Fruit fly (Drosophila melanogaster) whole organism, embryonic: ENCODE measurements around the gene CG9452.

Experiments used
- Abd-B ChIP-seq: fragments of 200-800 bp; sonication (Bioruptor generic); optimal IDR thresholded peaks from 2 replicates; lab custom pipeline; 2018; ENCODE audit warnings: missing biosample characterization, mild to moderate bottlenecking, missing genetic modification characterization, moderate library complexity
- Atf3 ChIP-seq: fragments of 200-800 bp; sonication (Bioruptor generic); optimal IDR thresholded peaks from 3 replicates; lab custom pipeline; 2016; ENCODE audit warnings: missing biosample characterization, missing genetic modification characterization
- CG11695 ChIP-seq: fragments of 200-800 bp; sonication (Bioruptor generic); IDR thresholded peaks from 3 replicates; pipeline ENCODE4 v1.3.6; 2022; ENCODE audit warnings: missing biosample characterization, missing genetic modification characterization
- CG12071 ChIP-seq: fragments of 200-800 bp; sonication (Bioruptor generic); optimal IDR thresholded peaks from 3 replicates; lab custom pipeline; 2018; ENCODE audit warnings: missing biosample characterization, mild to moderate bottlenecking, missing genetic modification characterization
- CG14667 ChIP-seq: fragments of 200-800 bp; sonication (Bioruptor generic); IDR thresholded peaks from 2 replicates; pipeline ENCODE4 v1.3.6; 2022; ENCODE audit warnings: missing biosample characterization, missing genetic modification characterization
- CG16779 ChIP-seq: fragments of 200-800 bp; sonication (Bioruptor generic); IDR thresholded peaks from 2 replicates; pipeline ENCODE4 v1.3.6; 2022; ENCODE audit warnings: missing biosample characterization, missing genetic modification characterization
- CG18764 ChIP-seq: fragments of 200-800 bp; sonication (Bioruptor generic); optimal IDR thresholded peaks from 3 replicates; lab custom pipeline; 2016; ENCODE audit warnings: missing biosample characterization, missing genetic modification characterization
- CG2116 ChIP-seq: fragments of 200-800 bp; sonication (Bioruptor generic); optimal IDR thresholded peaks from 3 replicates; lab custom pipeline; 2018; ENCODE audit warnings: missing biosample characterization, mild to moderate bottlenecking, missing genetic modification characterization
- CG3163 ChIP-seq: fragments of 200-800 bp; sonication (Bioruptor generic); optimal IDR thresholded peaks from 3 replicates; lab custom pipeline; 2016; ENCODE audit warnings: missing biosample characterization, missing genetic modification characterization
- CG32772 ChIP-seq: fragments of 200-800 bp; sonication (Bioruptor generic); IDR thresholded peaks from 2 replicates; pipeline ENCODE4 v1.3.6; 2022; ENCODE audit warnings: missing biosample characterization, missing genetic modification characterization
- CG4404 ChIP-seq: fragments of 200-800 bp; sonication (Bioruptor generic); IDR thresholded peaks from 2 replicates; pipeline ENCODE4 v1.3.6; 2022; ENCODE audit warnings: missing biosample characterization, missing genetic modification characterization
- CG4854 ChIP-seq: fragments of 200-800 bp; sonication (Bioruptor generic); optimal IDR thresholded peaks from 2 replicates; lab custom pipeline; 2016; ENCODE audit warnings: missing biosample characterization, missing genetic modification characterization, inconsistent platforms
- CG6654 ChIP-seq: fragments of 200-800 bp; sonication (Bioruptor generic); optimal IDR thresholded peaks from 2 replicates; lab custom pipeline; 2017; ENCODE audit warnings: missing biosample characterization, mild to moderate bottlenecking, missing genetic modification characterization
- CG8089 ChIP-seq: fragments of 200-800 bp; sonication (Bioruptor generic); optimal IDR thresholded peaks from 3 replicates; lab custom pipeline; 2016; ENCODE audit warnings: missing biosample characterization, missing genetic modification characterization
- CG8359 ChIP-seq: fragments of 200-800 bp; sonication (Bioruptor generic); optimal IDR thresholded peaks from 2 replicates; lab custom pipeline; 2017; ENCODE audit warnings: missing biosample characterization, mild to moderate bottlenecking, missing genetic modification characterization, borderline replicate concordance
- CG9727 ChIP-seq: fragments of 200-800 bp; sonication (Bioruptor generic); optimal IDR thresholded peaks from 3 replicates; lab custom pipeline; 2017; ENCODE audit warnings: missing biosample characterization, mild to moderate bottlenecking, missing genetic modification characterization
- H15 ChIP-seq: fragments of 200-800 bp; sonication (Bioruptor generic); IDR thresholded peaks from 3 replicates; pipeline ENCODE4 v1.3.6; 2022; ENCODE audit warnings: missing biosample characterization, missing genetic modification characterization
- Med ChIP-seq: fragments of 200-800 bp; sonication (Bioruptor generic); peaks from one replicate; lab custom pipeline; 2016; ENCODE audit warnings: missing biosample characterization, missing genetic modification characterization, mild to moderate bottlenecking, inconsistent platforms, moderate library complexity
- Meics ChIP-seq: fragments of 200-800 bp; sonication (Bioruptor generic); optimal IDR thresholded peaks from 2 replicates; lab custom pipeline; 2017; ENCODE audit warnings: missing biosample characterization, mild to moderate bottlenecking, missing genetic modification characterization
- Sry-δ ChIP-seq: fragments of 200-800 bp; sonication (Bioruptor generic); optimal IDR thresholded peaks from 2 replicates; lab custom pipeline; 2016; ENCODE audit warnings: missing biosample characterization, missing genetic modification characterization
- Tbp ChIP-seq: fragments of >200 bp; optimal IDR thresholded peaks from 2 replicates; lab custom pipeline; 2018; ENCODE audit warnings: missing biosample characterization, missing genetic modification characterization
- ara ChIP-seq: fragments of 200-800 bp; sonication (Bioruptor generic); IDR thresholded peaks from 2 replicates; pipeline ENCODE4 v1.3.6; 2022; ENCODE audit warnings: missing biosample characterization, missing genetic modification characterization
- caup ChIP-seq: fragments of 200-800 bp; sonication (Bioruptor generic); optimal IDR thresholded peaks from 3 replicates; lab custom pipeline; 2017; ENCODE audit warnings: missing biosample characterization, mild to moderate bottlenecking, missing genetic modification characterization, moderate library complexity; ENCODE audit not compliant: severe bottlenecking
- fd3F ChIP-seq: fragments of 200-800 bp; sonication (Bioruptor generic); optimal IDR thresholded peaks from 2 replicates; lab custom pipeline; 2018; ENCODE audit warnings: missing biosample characterization, mild to moderate bottlenecking, missing genetic modification characterization, moderate library complexity
- fu2 ChIP-seq: fragments of 200-800 bp; sonication (Bioruptor generic); optimal IDR thresholded peaks from 2 replicates; lab custom pipeline; 2016; ENCODE audit warnings: missing biosample characterization, missing genetic modification characterization
- gcm ChIP-seq: fragments of 200-800 bp; sonication (Bioruptor generic); optimal IDR thresholded peaks from 2 replicates; lab custom pipeline; 2019; ENCODE audit warnings: missing biosample characterization, mild to moderate bottlenecking, missing genetic modification characterization, moderate library complexity
- ham ChIP-seq: fragments of 200-800 bp; sonication (Bioruptor generic); IDR thresholded peaks from 2 replicates; pipeline ENCODE4 v1.3.6; 2022; ENCODE audit warnings: missing biosample characterization, missing genetic modification characterization
- her ChIP-seq: fragments of 200-800 bp; sonication (Bioruptor generic); optimal IDR thresholded peaks from 2 replicates; lab custom pipeline; 2016; ENCODE audit warnings: missing biosample characterization, missing genetic modification characterization
- nau ChIP-seq: fragments of 200-800 bp; sonication (Bioruptor generic); optimal IDR thresholded peaks from 3 replicates; lab custom pipeline; 2017; ENCODE audit warnings: missing biosample characterization, mild to moderate bottlenecking, missing genetic modification characterization, missing genetic modification reagents
- pros ChIP-seq: fragments of 200-800 bp; sonication (Bioruptor generic); optimal IDR thresholded peaks from 3 replicates; lab custom pipeline; 2019; ENCODE audit warnings: missing biosample characterization, mild to moderate bottlenecking, missing genetic modification characterization, moderate library complexity
- sisA ChIP-seq: fragments of 200-800 bp; sonication (Bioruptor generic); IDR thresholded peaks from 2 replicates; pipeline ENCODE4 v1.3.6; 2022; ENCODE audit warnings: missing biosample characterization, missing genetic modification characterization
- tin ChIP-seq: fragments of 200-800 bp; sonication (Bioruptor generic); optimal IDR thresholded peaks from 3 replicates; lab custom pipeline; 2016; ENCODE audit warnings: missing biosample characterization, missing genetic modification characterization
- vfl ChIP-seq: fragments of 200-800 bp; sonication (Bioruptor generic); optimal IDR thresholded peaks from 2 replicates; lab custom pipeline; 2016; ENCODE audit warnings: missing biosample characterization, missing genetic modification characterization

Gene CG9452

DNA sequence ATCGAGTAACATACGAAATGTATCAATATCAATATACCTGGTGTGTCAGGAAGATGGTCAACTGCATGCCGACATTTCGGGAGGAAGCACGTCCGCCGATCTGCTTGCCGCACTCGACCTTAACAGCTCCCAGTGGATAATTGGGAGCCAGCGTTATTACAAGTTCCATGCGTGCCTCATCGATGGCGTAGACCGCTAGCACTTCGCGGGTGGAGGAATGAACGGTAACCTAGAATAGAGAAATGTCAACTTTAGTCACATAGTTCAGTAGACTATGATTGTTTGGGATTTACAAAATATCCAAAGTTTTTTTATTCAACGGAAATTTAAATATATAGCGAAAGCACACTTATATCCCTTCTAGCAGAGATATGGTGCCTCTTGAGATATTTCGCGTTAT is 41.1 kb upstream of the CG9452 start, which contains the start of the genes CG46435 and Rcd7:
Gene CG46435 (plus strand): TSS at position 301 of the 400 bp plus-strand sequence.
Gene Rcd7 (plus strand): TSS at position 301 of the 400 bp plus-strand sequence.
- TF ChIP-seq CG14667 (GFP tag; lab: Robert Waterston, UW) (no peak), CG2116 (GFP tag; lab: Kevin White, UChicago) (no peak), nau (GFP tag; lab: Kevin White, UChicago) (no peak), CG18764 (GFP tag; lab: Kevin White, UChicago) (no peak), CG32772 (GFP tag; lab: Robert Waterston, UW) (no peak), CG4854 (GFP tag; lab: Kevin White, UChicago) (no peak), Sry-δ (GFP tag; lab: Kevin White, UChicago) (no peak)

- TF ChIP-seq CG12071 (GFP tag; lab: Kevin White, UChicago): no peak
- TF ChIP-seq CG9727 (GFP tag; lab: Kevin White, UChicago): no peak
- TF ChIP-seq CG8089 (GFP tag; lab: Kevin White, UChicago): no peak
- TF ChIP-seq pros: no peak
- no peak for TF ChIP-seq ham (GFP tag; lab: Robert Waterston, UW)
- TF ChIP-seq, all 482 proteins: peak for 0
These were observed 40.4 kb upstream of the CG9452 start, which contains the start of the genes CG46434 and Dred for dm6 chr3L:19544105-19544504. TSS of gene CG46434 (minus strand) at chr3L:19544205. TSS of gene Dred (minus strand) at chr3L:19544205.

DNA sequence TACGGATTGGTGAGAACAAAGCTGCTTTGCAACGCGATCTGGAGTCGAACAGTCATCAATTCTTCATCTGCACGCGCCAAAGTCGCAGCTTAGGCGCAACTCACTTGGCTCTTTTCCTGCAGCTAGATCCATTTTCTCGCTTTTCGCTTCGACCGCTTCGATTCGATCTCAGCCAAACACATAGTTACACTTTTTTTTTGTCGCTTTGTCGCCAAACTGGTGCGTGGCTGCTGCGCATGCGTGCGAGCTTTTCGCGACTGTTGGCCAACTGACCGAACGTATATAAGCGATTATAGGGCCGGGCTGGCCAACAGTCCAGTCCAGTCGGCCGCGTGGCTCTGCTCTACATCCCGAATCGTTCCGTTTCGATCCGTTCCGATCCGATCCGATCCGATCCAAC is 28.8 kb upstream of the CG9452 start, which contains the start of gene Cpr76Bd:
Gene Cpr76Bd (plus strand): TSS at position 301 of the 400 bp plus-strand sequence.
- TF ChIP-seq caup (GFP tag; lab: Kevin White, UChicago): no peak
- TF ChIP-seq vfl (GFP tag; lab: Kevin White, UChicago): no peak
- no peak for TF ChIP-seq ara (GFP tag; lab: Robert Waterston, UW)
- no peak for TF ChIP-seq sisA (GFP tag; lab: Robert Waterston, UW)
- no peak for TF ChIP-seq tin
- no peak for TF ChIP-seq Abd-B (GFP tag; lab: Kevin White, UChicago)
- no peak for TF ChIP-seq fu2 (GFP tag; lab: Kevin White, UChicago)
- TF ChIP-seq Meics: no peak
- 0 out of 2 replicates have a peak, but pooled peaks have one; percentile 11 for TF ChIP-seq CG16779 (GFP tag; lab: Robert Waterston, UW)

- TF ChIP-seq CG8359: peak; percentile 91
- no peak for TF ChIP-seq H15 (GFP tag; lab: Robert Waterston, UW)
- no peak for TF ChIP-seq her (GFP tag; lab: Kevin White, UChicago)
- 0 out of 2 replicates have a peak, but pooled peaks have one; percentile 6 for TF ChIP-seq CG4404 (GFP tag; lab: Robert Waterston, UW)
- TF ChIP-seq, all 482 proteins: peak for 2
These were observed 24.9 kb upstream of the CG9452 start for dm6 chr3L:19528547-19528946.

dm6 chr3L:19525736-19526135 is 22.1 kb upstream of the CG9452 start:
- TF ChIP-seq gcm (GFP tag; lab: Kevin White, UChicago) (no peak), CG6654 (GFP tag; lab: Kevin White, UChicago) (peak; percentile 54), CG8359 (peak; percentile 96), Atf3 (GFP tag; lab: Kevin White, UChicago) (no peak)

- TF ChIP-seq CG11695 (GFP tag; lab: Robert Waterston, UW): no peak
- no peak for TF ChIP-seq Tbp (GFP tag; lab: Kevin White, UChicago)
- TF ChIP-seq CG3163 (GFP tag; lab: Kevin White, UChicago): no peak
- TF ChIP-seq fd3F (GFP tag; lab: Kevin White, UChicago): no peak
- no peak for TF ChIP-seq Med (GFP tag; lab: Kevin White, UChicago)
These were observed 21.0 kb upstream of the CG9452 start for dm6 chr3L:19524690-19525089.
